Worm (Caenorhabditis elegans) whole organism, mixed stage, embryonic: ENCODE measurements around the gene nspc-1.

Source experiments
- M03D4.4 ChIP-seq: sonication (generic microtip); optimal IDR thresholded peaks from 2 replicates; lab custom pipeline; 2017; ENCODE audit warnings: mild to moderate bottlenecking, missing genetic modification characterization, missing compliant biosample characterization
- ceh-43 ChIP-seq: fragments of 200-800 bp; sonication (Bioruptor generic); optimal IDR thresholded peaks from 2 replicates; lab custom pipeline; 2018; ENCODE audit warnings: mild to moderate bottlenecking, missing genetic modification characterization, moderate library complexity, missing compliant biosample characterization
- cnd-1 ChIP-seq: fragments of 200-800 bp; sonication (Bioruptor generic); optimal IDR thresholded peaks from 2 replicates; lab custom pipeline; 2018; ENCODE audit warnings: mild to moderate bottlenecking, missing genetic modification characterization, missing compliant biosample characterization
- elt-1 ChIP-seq: sonication (generic microtip); optimal IDR thresholded peaks from 2 replicates; lab custom pipeline; 2017; ENCODE audit warnings: missing genetic modification characterization, mild to moderate bottlenecking, missing compliant biosample characterization, antibody characterized with exemption, moderate library complexity, borderline replicate concordance; ENCODE audit not compliant: insufficient read depth
- elt-3 ChIP-seq: fragments of 150-350 bp; optimal IDR thresholded peaks from 2 replicates; lab custom pipeline; 2014; ENCODE audit warnings: missing biosample characterization, missing genetic modification characterization
- hlh-1 ChIP-seq: fragments of 150-350 bp; optimal IDR thresholded peaks from 2 replicates; lab custom pipeline; 2014; ENCODE audit warnings: missing biosample characterization, missing genetic modification reagents, missing genetic modification characterization
- nhr-12 ChIP-seq: fragments of 150-350 bp; optimal IDR thresholded peaks from 2 replicates; lab custom pipeline; 2014; ENCODE audit warnings: missing biosample characterization, missing genetic modification characterization
- nhr-237 ChIP-seq: fragments of 150-350 bp; optimal IDR thresholded peaks from 2 replicates; lab custom pipeline; 2014; ENCODE audit warnings: missing biosample characterization, missing genetic modification characterization
- pha-4 ChIP-seq: fragments of 150-350 bp; optimal IDR thresholded peaks from 2 replicates; lab custom pipeline; 2018; ENCODE audit warnings: missing biosample characterization, missing genetic modification reagents, missing genetic modification characterization
- sptf-1 ChIP-seq: sonication (generic microtip); optimal IDR thresholded peaks from 2 replicates; lab custom pipeline; 2017; ENCODE audit warnings: mild to moderate bottlenecking, missing genetic modification characterization, moderate library complexity, missing compliant biosample characterization
- unc-39 ChIP-seq: fragments of 150-350 bp; optimal IDR thresholded peaks from 2 replicates; lab custom pipeline; 2014; ENCODE audit warnings: missing biosample characterization, missing genetic modification characterization
- unc-62 ChIP-seq: fragments of 150-350 bp; optimal IDR thresholded peaks from 2 replicates; lab custom pipeline; 2014; ENCODE audit warnings: missing biosample characterization, missing genetic modification reagents, missing genetic modification characterization
- ztf-11 ChIP-seq: fragments of 150-350 bp; optimal IDR thresholded peaks from 2 replicates; lab custom pipeline; 2014; ENCODE audit warnings: missing biosample characterization, missing genetic modification characterization

- TF ChIP-seq sptf-1 (peak; percentile 36), pha-4 (tag; lab: Kevin White, UChicago) (no peak), nhr-237 (no peak), unc-39 (tag; lab: Kevin White, UChicago) (no peak), ceh-43 (no peak), hlh-1 (peak; percentile 28), cnd-1 (tag; lab: Kevin White, UChicago) (peak; percentile 10), M03D4.4 (tag; lab: Kevin White, UChicago) (no peak), elt-3 (no peak), elt-1 (tag; lab: Kevin White, UChicago) (no peak), ztf-11 (tag; lab: Kevin White, UChicago) (no peak), nhr-12 (no peak), unc-62 (GFP tag; lab: Kevin White, UChicago) (peak; percentile 65)
Measured at ce11 chrX:8565810-8566416, 31.0 kb upstream of the nspc-1 start.
